Worm (Caenorhabditis elegans) whole organism, late embryonic: ENCODE results near the gene C05D12.3.

Experiments used
- C08G9.2 ChIP-seq: sonication (generic microtip); optimal IDR thresholded peaks from 2 replicates; lab custom pipeline; 2016; ENCODE audit warnings: mild to moderate bottlenecking, missing genetic modification characterization, moderate library complexity, missing compliant biosample characterization
- F13H6.1 ChIP-seq: sonication (generic microtip); optimal IDR thresholded peaks from 2 replicates; lab custom pipeline; 2016; ENCODE audit warnings: missing genetic modification characterization, missing compliant biosample characterization
- K09A11.1 ChIP-seq: sonication (generic microtip); optimal IDR thresholded peaks from 2 replicates; lab custom pipeline; 2017; ENCODE audit warnings: antibody characterized with exemption, mild to moderate bottlenecking, missing genetic modification characterization, missing compliant biosample characterization; ENCODE audit not compliant: insufficient read depth
- Y22D7AL.16 ChIP-seq: sonication (generic microtip); optimal IDR thresholded peaks from 2 replicates; lab custom pipeline; 2016; ENCODE audit warnings: missing genetic modification characterization, missing compliant biosample characterization
- ceh-14 ChIP-seq: sonication (generic microtip); optimal IDR thresholded peaks from 2 replicates; lab custom pipeline; 2016; ENCODE audit warnings: missing genotype, missing genetic modification characterization, missing compliant biosample characterization
- ceh-19 ChIP-seq: fragments of 200-800 bp; sonication (Bioruptor generic); optimal IDR thresholded peaks from 2 replicates; lab custom pipeline; 2018; ENCODE audit warnings: mild to moderate bottlenecking, missing genetic modification characterization, missing compliant biosample characterization
- ceh-2 ChIP-seq: sonication (generic microtip); optimal IDR thresholded peaks from 2 replicates; lab custom pipeline; 2016; ENCODE audit warnings: missing genotype, missing genetic modification characterization, missing compliant biosample characterization
- ceh-22 ChIP-seq: sonication (generic microtip); optimal IDR thresholded peaks from 2 replicates; lab custom pipeline; 2017; ENCODE audit warnings: missing biosample characterization, missing genetic modification characterization
- ceh-31 ChIP-seq: sonication (generic microtip); optimal IDR thresholded peaks from 2 replicates; lab custom pipeline; 2016; ENCODE audit warnings: missing genetic modification characterization, missing compliant biosample characterization
- ceh-34 ChIP-seq: sonication (generic microtip); optimal IDR thresholded peaks from 2 replicates; lab custom pipeline; 2016; ENCODE audit warnings: mild to moderate bottlenecking, missing genetic modification characterization, missing compliant biosample characterization
- ceh-45 ChIP-seq: fragments of 200-800 bp; sonication (Bioruptor generic); IDR thresholded peaks from 2 replicates; pipeline ENCODE4 v1.3.6; 2022; ENCODE audit warnings: missing genetic modification reagents, missing genetic modification characterization, missing compliant biosample characterization
- ceh-48 ChIP-seq: sonication (generic microtip); optimal IDR thresholded peaks from 2 replicates; lab custom pipeline; 2016; ENCODE audit warnings: missing genetic modification characterization, inconsistent platforms, missing compliant biosample characterization
- dve-1 ChIP-seq: sonication (generic microtip); optimal IDR thresholded peaks from 2 replicates; lab custom pipeline; 2017; ENCODE audit warnings: antibody characterized with exemption, mild to moderate bottlenecking, missing genetic modification characterization, missing compliant biosample characterization
- elt-2 ChIP-seq: sonication (generic microtip); optimal IDR thresholded peaks from 2 replicates; lab custom pipeline; 2016; ENCODE audit warnings: missing genetic modification reagents, missing genetic modification characterization, missing compliant biosample characterization
- elt-4 ChIP-seq: sonication (generic microtip); optimal IDR thresholded peaks from 2 replicates; lab custom pipeline; 2016; ENCODE audit warnings: missing genetic modification characterization, missing compliant biosample characterization
- ets-4 ChIP-seq: sonication (generic microtip); optimal IDR thresholded peaks from 2 replicates; lab custom pipeline; 2016; ENCODE audit warnings: missing genetic modification characterization, missing compliant biosample characterization
- fax-1 ChIP-seq: sonication (generic microtip); optimal IDR thresholded peaks from 2 replicates; lab custom pipeline; 2016; ENCODE audit warnings: missing genotype, missing genetic modification characterization, missing compliant biosample characterization
- fkh-10 ChIP-seq: fragments of 150-350 bp; optimal IDR thresholded peaks from 2 replicates; lab custom pipeline; 2014; ENCODE audit warnings: missing biosample characterization, missing genetic modification reagents, missing genetic modification characterization
- gmeb-2 ChIP-seq: sonication (generic microtip); optimal IDR thresholded peaks from 2 replicates; lab custom pipeline; 2016; ENCODE audit warnings: missing genetic modification characterization, inconsistent platforms, missing compliant biosample characterization
- hlh-13 ChIP-seq: fragments of 200-800 bp; sonication (Bioruptor generic); optimal IDR thresholded peaks from 2 replicates; lab custom pipeline; 2018; ENCODE audit warnings: mild to moderate bottlenecking, missing genetic modification characterization, missing compliant biosample characterization
- hlh-30 ChIP-seq: sonication (generic microtip); optimal IDR thresholded peaks from 2 replicates; lab custom pipeline; 2017; ENCODE audit warnings: antibody characterized with exemption, missing genetic modification characterization, missing compliant biosample characterization; ENCODE audit not compliant: insufficient read depth
- hlh-8 ChIP-seq: sonication (generic microtip); optimal IDR thresholded peaks from 2 replicates; lab custom pipeline; 2016; ENCODE audit warnings: missing genotype, missing genetic modification characterization, missing compliant biosample characterization
- lim-6 ChIP-seq: sonication (generic microtip); optimal IDR thresholded peaks from 2 replicates; lab custom pipeline; 2016; ENCODE audit warnings: missing genetic modification characterization, missing compliant biosample characterization
- madf-2 ChIP-seq: sonication (generic microtip); optimal IDR thresholded peaks from 2 replicates; lab custom pipeline; 2017; ENCODE audit warnings: missing genetic modification characterization, missing compliant biosample characterization
- nfya-1 ChIP-seq: sonication (generic microtip); optimal IDR thresholded peaks from 2 replicates; lab custom pipeline; 2017; ENCODE audit warnings: missing genetic modification characterization, mild to moderate bottlenecking, missing compliant biosample characterization, antibody characterized with exemption, moderate library complexity
- nhr-11 ChIP-seq: fragments of 150-350 bp; optimal IDR thresholded peaks from 2 replicates; lab custom pipeline; 2014; ENCODE audit warnings: missing biosample characterization, missing genetic modification characterization
- odd-2 ChIP-seq: sonication (generic microtip); optimal IDR thresholded peaks from 2 replicates; lab custom pipeline; 2017; ENCODE audit warnings: antibody characterized with exemption, mild to moderate bottlenecking, missing genetic modification characterization, missing compliant biosample characterization
- pag-3 ChIP-seq: sonication (generic microtip); optimal IDR thresholded peaks from 2 replicates; lab custom pipeline; 2016; ENCODE audit warnings: missing compliant biosample characterization, missing genetic modification characterization, borderline replicate concordance
- pha-2 ChIP-seq: sonication (generic microtip); optimal IDR thresholded peaks from 2 replicates; lab custom pipeline; 2017; ENCODE audit warnings: mild to moderate bottlenecking, missing genetic modification characterization, missing compliant biosample characterization
- pha-4 ChIP-seq: fragments of 150-350 bp; optimal IDR thresholded peaks from 2 replicates; lab custom pipeline; 2018; ENCODE audit warnings: missing biosample characterization, missing genetic modification reagents, missing genetic modification characterization
- ref-2 ChIP-seq: sonication (generic microtip); optimal IDR thresholded peaks from 2 replicates; lab custom pipeline; 2016; ENCODE audit warnings: missing genetic modification characterization, missing compliant biosample characterization
- sdc-2 ChIP-seq: sonication (generic microtip); optimal IDR thresholded peaks from 2 replicates; lab custom pipeline; 2016; ENCODE audit warnings: missing genotype, missing genetic modification characterization, missing compliant biosample characterization
- tbx-2 ChIP-seq: sonication (generic microtip); optimal IDR thresholded peaks from 2 replicates; lab custom pipeline; 2016; ENCODE audit warnings: missing genetic modification characterization, missing compliant biosample characterization
- ttx-3 ChIP-seq: sonication (generic microtip); optimal IDR thresholded peaks from 2 replicates; lab custom pipeline; 2016; ENCODE audit warnings: missing genetic modification reagents, missing genetic modification characterization, missing compliant biosample characterization
- unc-42 ChIP-seq: sonication (generic microtip); optimal IDR thresholded peaks from 2 replicates; lab custom pipeline; 2016; ENCODE audit warnings: missing genotype, missing genetic modification characterization, missing compliant biosample characterization
- unc-55 ChIP-seq: sonication (generic microtip); optimal IDR thresholded peaks from 2 replicates; lab custom pipeline; 2017; ENCODE audit warnings: missing biosample characterization, missing genetic modification reagents, missing genetic modification characterization
- unc-86 ChIP-seq: sonication (generic microtip); optimal IDR thresholded peaks from 2 replicates; lab custom pipeline; 2016; ENCODE audit warnings: missing genetic modification characterization, missing compliant biosample characterization
- zip-5 ChIP-seq: sonication (generic microtip); optimal IDR thresholded peaks from 2 replicates; lab custom pipeline; 2016; ENCODE audit warnings: missing genetic modification characterization, missing compliant biosample characterization

The C05D12.3 gene

DNA sequence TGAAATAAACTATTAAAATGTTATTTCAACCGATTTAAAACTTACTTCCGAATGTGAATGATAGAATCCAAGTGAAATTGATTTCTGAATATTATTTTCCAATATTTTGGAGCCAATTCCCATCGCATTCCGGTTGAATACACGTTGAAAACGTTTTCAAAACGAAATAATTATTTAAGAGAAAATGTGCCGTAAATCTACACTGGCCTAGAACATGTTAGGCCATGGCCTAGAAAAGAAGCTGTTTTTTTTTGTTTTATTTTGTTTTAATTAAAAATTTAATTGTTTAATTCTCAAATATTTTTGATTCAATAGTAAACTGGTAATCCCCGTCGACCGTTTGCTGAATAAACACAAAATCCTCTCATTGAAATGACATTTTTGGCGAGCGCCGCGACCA, 38.8 kb downstream of the C05D12.3 start:
- no peak for TF ChIP-seq Y22D7AL.16 (tag; lab: Kevin White, UChicago)
- TF ChIP-seq pha-2 (tag; lab: Kevin White, UChicago) = no peak
- TF ChIP-seq nfya-1 (tag; lab: Kevin White, UChicago) = no peak
- TF ChIP-seq ceh-19 = no peak
- peak; percentile 8 for TF ChIP-seq elt-2 (tag; lab: Kevin White, UChicago)
- no peak for TF ChIP-seq fax-1 (tag; lab: Kevin White, UChicago)
- no peak for TF ChIP-seq pag-3 (tag; lab: Kevin White, UChicago)
- TF ChIP-seq ceh-31 (tag; lab: Kevin White, UChicago) = peak; percentile 9
- no peak for TF ChIP-seq dve-1 (tag; lab: Kevin White, UChicago)
- no peak for TF ChIP-seq sdc-2
- no peak for TF ChIP-seq ceh-45
- TF ChIP-seq, all 69 proteins: peak for 2

DNA sequence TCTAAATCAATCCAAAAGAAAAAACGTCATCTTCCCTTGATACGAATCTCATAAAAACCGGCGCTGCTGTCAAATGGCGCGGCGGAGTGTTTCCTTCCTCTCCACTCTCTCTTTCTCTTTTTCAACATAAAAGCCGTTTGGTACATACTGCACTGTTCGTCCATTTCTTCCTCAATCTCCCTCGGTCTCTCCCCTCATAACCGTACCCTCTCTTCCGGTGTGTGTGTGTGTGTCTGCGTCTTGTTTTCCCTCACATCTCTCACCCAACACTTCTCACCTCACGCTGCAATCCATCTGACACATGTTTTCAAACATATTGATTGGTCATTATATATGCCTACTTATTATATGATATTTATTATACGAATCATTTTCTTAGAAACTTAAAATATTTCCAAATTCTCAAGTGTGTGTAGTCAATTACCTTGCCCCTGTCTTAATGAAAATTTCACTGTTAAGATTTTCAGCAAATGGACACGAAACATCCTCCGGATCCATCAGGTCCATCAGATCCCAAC, 39.4 kb downstream of the C05D12.3 start, which contains the start of the genes aars-1 and rga-1:
Gene aars-1 (minus strand): TSS at position 71 of the 518 bp plus-strand sequence.
Gene rga-1 (plus strand): TSS at position 468 of the 518 bp plus-strand sequence.
- TF ChIP-seq K09A11.1 = no peak
- no peak for TF ChIP-seq pha-4 (tag; lab: Kevin White, UChicago)
- no peak for TF ChIP-seq hlh-13
- peak; percentile 43 for TF ChIP-seq ref-2
- TF ChIP-seq hlh-30 (tag; lab: Kevin White, UChicago) = peak; percentile 51
- TF ChIP-seq nhr-11 = no peak
- TF ChIP-seq unc-86 (tag; lab: Kevin White, UChicago) = no peak
- no peak for TF ChIP-seq odd-2 (tag; lab: Kevin White, UChicago)
- no peak for TF ChIP-seq lim-6
- peak; percentile 55 for TF ChIP-seq unc-55 (GFP tag; lab: Kevin White, UChicago)
- no peak for TF ChIP-seq ceh-34 (tag; lab: Kevin White, UChicago)
- TF ChIP-seq C08G9.2 = no peak
- TF ChIP-seq madf-2 = no peak
- TF ChIP-seq ceh-14 (tag; lab: Kevin White, UChicago) = no peak
- TF ChIP-seq nfya-1 (tag; lab: Kevin White, UChicago) = peak; percentile 67
- TF ChIP-seq fkh-10 (GFP tag; lab: Kevin White, UChicago) = no peak
- no peak for TF ChIP-seq ttx-3 (tag; lab: Kevin White, UChicago)
- no peak for TF ChIP-seq elt-4
- peak; percentile 61 for TF ChIP-seq tbx-2
- TF ChIP-seq hlh-8 (tag; lab: Kevin White, UChicago) = no peak

DNA sequence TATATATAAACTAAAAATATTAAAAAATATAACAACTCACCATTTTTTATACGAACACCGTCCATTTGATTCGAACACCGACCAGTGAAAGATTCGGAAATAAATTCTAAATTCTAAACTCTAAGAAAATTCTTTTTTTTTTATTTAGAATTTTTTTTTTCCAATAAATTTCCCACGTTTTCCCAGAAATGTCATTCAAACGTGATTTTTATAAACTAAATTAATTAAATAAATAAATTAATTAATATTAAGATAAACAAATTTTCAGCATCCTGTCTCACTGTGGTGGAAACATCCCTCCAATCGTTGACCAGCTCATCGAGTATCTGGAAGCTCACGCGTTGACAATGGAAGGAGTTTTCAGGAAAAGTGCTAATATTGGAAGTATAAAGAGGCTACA, 42.5 kb downstream of the C05D12.3 start, which contains the start of gene klp-17:
Gene klp-17 (minus strand): TSS at position 101 of the 400 bp plus-strand sequence.
- TF ChIP-seq ttx-3 (tag; lab: Kevin White, UChicago) = no peak
- TF ChIP-seq zip-5 = no peak
- TF ChIP-seq ceh-48 (tag; lab: Kevin White, UChicago) = no peak
- TF ChIP-seq gmeb-2 (tag; lab: Kevin White, UChicago) = no peak
- no peak for TF ChIP-seq pha-4 (tag; lab: Kevin White, UChicago)
- no peak for TF ChIP-seq ceh-2 (tag; lab: Kevin White, UChicago)
- no peak for TF ChIP-seq ets-4 (tag; lab: Kevin White, UChicago)
- TF ChIP-seq madf-2 = no peak
- no peak for TF ChIP-seq hlh-8 (tag; lab: Kevin White, UChicago)
- TF ChIP-seq unc-42 = no peak
- no peak for TF ChIP-seq F13H6.1 (tag; lab: Kevin White, UChicago)
- no peak for TF ChIP-seq nhr-11
- no peak for TF ChIP-seq ceh-22 (tag; lab: Kevin White, UChicago)
- TF ChIP-seq tbx-2 = no peak
- TF ChIP-seq nfya-1 (tag; lab: Kevin White, UChicago) = no peak
- no peak for TF ChIP-seq fax-1 (tag; lab: Kevin White, UChicago)
